Fruit fly (Drosophila melanogaster): Measurements from ENCODE around the gene CG13473.

- TF ChIP-seq Pif1A (GFP tag; optimal IDR thresholded peaks at IDR 0.05) (no peak), CG10348 (GFP tag; IDR thresholded peaks at IDR 0.05) (no peak), EcR (GFP tag; optimal IDR thresholded peaks at IDR 0.05) (no peak), CG13204 (GFP tag; optimal IDR thresholded peaks at IDR 0.05) (no peak), CG4496 (GFP tag; IDR thresholded peaks at IDR 0.05) (no peak), Snoo (tag; optimal IDR thresholded peaks at IDR 0.05) (no peak), CG34367 (tag; optimal IDR thresholded peaks at IDR 0.05) (no peak), CG12605 (GFP tag; IDR thresholded peaks at IDR 0.05) (peak; percentile 79), CG8159 (tag; optimal IDR thresholded peaks at IDR 0.05) (no peak), rn (GFP tag; IDR thresholded peaks at IDR 0.05) (no peak)
Measured at dm6 chr3L:14681504-14681903, 47.1 kb upstream of the CG13473 start.

Data from whole organism, pupa.